Worm (Caenorhabditis elegans): ENCODE measurements around the gene C46G7.1.

DNA sequence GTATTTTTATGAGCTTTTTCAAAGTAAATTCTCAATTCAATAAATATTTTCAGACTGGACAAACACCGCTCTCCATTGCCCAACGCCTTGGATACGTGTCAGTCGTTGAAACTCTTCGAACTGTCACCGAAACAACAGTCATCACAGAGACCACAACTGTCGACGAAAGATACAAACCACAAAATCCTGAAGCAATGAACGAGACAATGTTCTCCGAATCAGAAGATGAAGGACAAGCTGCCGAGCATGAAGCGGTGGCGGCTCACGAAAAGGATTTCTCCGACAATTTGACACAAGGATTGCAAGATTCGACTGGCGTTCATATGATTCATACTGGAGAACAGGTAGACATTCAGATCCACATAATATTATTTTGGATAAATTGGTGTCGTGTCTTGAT, 38.0 kb upstream of the C46G7.1 start:
- TF ChIP-seq W03F9.2 (tag; optimal IDR thresholded peaks at IDR 0.05) (no peak), him-1 (tag; optimal IDR thresholded peaks at IDR 0.05) (no peak)

All from whole organism, L4/young adult.